Worm (Caenorhabditis elegans): ENCODE data around the gene nlp-58.

DNA sequence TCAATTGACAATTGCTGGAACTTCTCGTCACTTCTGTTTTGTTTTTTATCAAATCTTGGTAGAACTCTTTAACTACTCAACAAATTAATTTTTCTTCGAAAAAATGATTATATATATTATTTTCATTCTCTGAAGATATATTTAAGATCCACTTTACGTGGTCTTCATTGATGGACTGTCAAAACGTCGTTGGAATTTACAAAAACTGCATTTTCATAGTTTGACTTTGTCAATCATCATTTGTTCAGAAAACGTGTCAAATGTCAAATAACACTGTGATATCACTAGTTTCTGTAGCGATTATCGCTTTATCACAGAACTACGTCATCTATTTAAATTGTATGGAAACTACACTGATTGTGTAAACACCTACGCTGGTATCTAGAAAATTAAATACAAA, 24.4 kb downstream of the nlp-58 start:
- TF ChIP-seq aptf-3 (GFP tag; IDR thresholded peaks at IDR 0.05) (no peak), nhr-80 (tag; optimal IDR thresholded peaks at IDR 0.05) (no peak), egl-44 (GFP tag; IDR thresholded peaks at IDR 0.05) (no peak), zfh-2 (GFP tag; conservative IDR thresholded peaks at IDR 0.05) (no peak), nfya-2 (GFP tag; IDR thresholded peaks at IDR 0.05) (no peak), lir-1 (GFP tag; conservative IDR thresholded peaks at IDR 0.05) (no peak), efl-1 (GFP tag; optimal IDR thresholded peaks at IDR 0.05) (no peak), ceh-100 (GFP tag; IDR thresholded peaks at IDR 0.05) (no peak), ceh-91 (GFP tag; IDR thresholded peaks at IDR 0.05) (no peak), ama-1 (optimal IDR thresholded peaks at IDR 0.05) (no peak), ama-1 (GFP tag; optimal IDR thresholded peaks at IDR 0.05) (no peak), unc-130 (GFP tag; optimal IDR thresholded peaks at IDR 0.05) (no peak), nhr-27 (tag; optimal IDR thresholded peaks at IDR 0.05) (no peak), hlh-12 (tag; optimal IDR thresholded peaks at IDR 0.05) (no peak), egrh-3 (GFP tag; IDR thresholded peaks at IDR 0.05) (no peak)
